Fruit fly (Drosophila melanogaster) whole organism, embryonic: Measurements from ENCODE around the gene Iru.
A peak's percentile ranks its signal among the peaks of the same experiment; 100 is the strongest.

ENCODE experiments used
- Awh ChIP-seq: fragments of 200-800 bp; sonication (Bioruptor generic); IDR thresholded peaks from 2 replicates; pipeline ENCODE4, ENCODE4 v1.3.6; 2022; ENCODE audit warnings: missing biosample characterization, missing genetic modification characterization
- CG10543 ChIP-seq: fragments of 200-800 bp; sonication (Bioruptor generic); optimal IDR thresholded peaks from 3 replicates; lab custom pipeline; 2017; ENCODE audit warnings: missing biosample characterization, mild to moderate bottlenecking, missing genetic modification characterization, moderate library complexity
- CG12071 ChIP-seq: fragments of 200-800 bp; sonication (Bioruptor generic); optimal IDR thresholded peaks from 3 replicates; lab custom pipeline; 2018; ENCODE audit warnings: missing biosample characterization, mild to moderate bottlenecking, missing genetic modification characterization
- CG12299 ChIP-seq: fragments of 200-800 bp; sonication (Bioruptor generic); optimal IDR thresholded peaks from 2 replicates; lab custom pipeline; 2018; ENCODE audit warnings: missing biosample characterization, mild to moderate bottlenecking, missing genetic modification characterization
- CG12769 ChIP-seq: fragments of 200-800 bp; sonication (Bioruptor generic); optimal IDR thresholded peaks from 2 replicates; lab custom pipeline; 2019; ENCODE audit warnings: missing biosample characterization, mild to moderate bottlenecking, missing genetic modification characterization, moderate library complexity
- CG13287 ChIP-seq: fragments of 200-800 bp; sonication (Bioruptor generic); IDR thresholded peaks from 2 replicates; pipeline ENCODE4 v1.3.6; 2022; ENCODE audit warnings: missing biosample characterization, missing genetic modification characterization; ENCODE audit not compliant: partially characterized antibody
- CG1602 ChIP-seq: fragments of 200-800 bp; sonication (Bioruptor generic); optimal IDR thresholded peaks from 3 replicates; lab custom pipeline; 2016; ENCODE audit warnings: missing biosample characterization, missing genetic modification characterization
- CG17385 ChIP-seq: fragments of 200-800 bp; sonication (Bioruptor generic); optimal IDR thresholded peaks from 3 replicates; lab custom pipeline; 2018; ENCODE audit warnings: missing biosample characterization, mild to moderate bottlenecking, missing genetic modification characterization
- CG18599 ChIP-seq: fragments of 200-800 bp; sonication (Bioruptor generic); optimal IDR thresholded peaks from 3 replicates; lab custom pipeline; 2017; ENCODE audit warnings: missing biosample characterization, missing genetic modification characterization, mild to moderate bottlenecking, moderate library complexity, missing genetic modification reagents
- CG2120 ChIP-seq: fragments of 200-800 bp; sonication (Bioruptor generic); optimal IDR thresholded peaks from 3 replicates; lab custom pipeline; 2016; ENCODE audit warnings: missing biosample characterization, missing genetic modification characterization
- CG4424 ChIP-seq: fragments of 200-800 bp; sonication (Bioruptor generic); optimal IDR thresholded peaks from 3 replicates; lab custom pipeline; 2016; ENCODE audit warnings: missing biosample characterization, missing genetic modification characterization
- CG5245 ChIP-seq: fragments of 200-800 bp; sonication (Bioruptor generic); optimal IDR thresholded peaks from 3 replicates; lab custom pipeline; 2016; ENCODE audit warnings: missing biosample characterization, missing genetic modification characterization
- CG6272 ChIP-seq: fragments of 200-800 bp; sonication (Bioruptor generic); IDR thresholded peaks from 2 replicates; pipeline ENCODE4 v1.3.6; 2022; ENCODE audit warnings: missing biosample characterization, missing genetic modification characterization
- CG6765 ChIP-seq: fragments of 200-800 bp; sonication (Bioruptor generic); optimal IDR thresholded peaks from 3 replicates; lab custom pipeline; 2017; ENCODE audit warnings: missing biosample characterization, mild to moderate bottlenecking, missing genetic modification characterization
- CG7357 ChIP-seq: fragments of 200-800 bp; sonication (Bioruptor generic); IDR thresholded peaks from 3 replicates; pipeline ENCODE4 v1.3.6; 2022; ENCODE audit warnings: missing biosample characterization, missing genetic modification characterization
- CG9797 ChIP-seq: fragments of 200-800 bp; sonication (Bioruptor generic); optimal IDR thresholded peaks from 3 replicates; lab custom pipeline; 2018; ENCODE audit warnings: missing biosample characterization, mild to moderate bottlenecking, missing genetic modification characterization
- CHES-1-like ChIP-seq: fragments of 200-800 bp; sonication (Bioruptor generic); optimal IDR thresholded peaks from 2 replicates; lab custom pipeline; 2016; ENCODE audit warnings: missing biosample characterization, missing genetic modification characterization
- D ChIP-seq, 2 experiments: fragments of 200-800 bp in 1 of 2; fragments of >200 bp in 1 of 2; sonication (Bioruptor generic) in 1 of 2; optimal IDR thresholded peaks; 2 replicates in 1 of 2; 3 replicates in 1 of 2; lab custom pipeline; 2017; ENCODE audit warnings: mild to moderate bottlenecking in 1 of 2, missing biosample characterization in 1 of 2, missing genetic modification characterization in 1 of 2, missing genetic modification reagents in 1 of 2
- Doc3 ChIP-seq: fragments of 200-800 bp; sonication (Bioruptor generic); IDR thresholded peaks from 3 replicates; pipeline ENCODE4 v1.3.6; 2022; ENCODE audit warnings: missing biosample characterization, missing genetic modification characterization; ENCODE audit not compliant: partially characterized antibody
- Dp ChIP-seq: fragments of 200-800 bp; sonication (Bioruptor generic); optimal IDR thresholded peaks from 2 replicates; lab custom pipeline; 2018; ENCODE audit warnings: missing biosample characterization, mild to moderate bottlenecking, missing genetic modification characterization, moderate library complexity
- HLHmδ ChIP-seq: fragments of 200-800 bp; sonication (Bioruptor generic); optimal IDR thresholded peaks from 2 replicates; lab custom pipeline; 2018; ENCODE audit warnings: missing biosample characterization, mild to moderate bottlenecking, missing genetic modification characterization, moderate library complexity
- Hand ChIP-seq: fragments of 200-800 bp; sonication (Bioruptor generic); optimal IDR thresholded peaks from 2 replicates; lab custom pipeline; 2017; ENCODE audit warnings: mild to moderate bottlenecking, missing biosample characterization, missing genetic modification reagents, missing genetic modification characterization
- Hr78 ChIP-seq, 2 experiments: fragments of 200-800 bp in 1 of 2; fragments of >200 bp in 1 of 2; sonication (Bioruptor generic) in 1 of 2; optimal IDR thresholded peaks; 2 replicates each; lab custom pipeline; 2017 to 2019; ENCODE audit warnings: missing biosample characterization in 2 of 2, missing genetic modification characterization in 2 of 2, mild to moderate bottlenecking in 1 of 2, moderate library complexity in 1 of 2
- Jarid2 ChIP-seq: fragments of 200-800 bp; sonication (Bioruptor generic); optimal IDR thresholded peaks from 3 replicates; lab custom pipeline; 2017; ENCODE audit warnings: mild to moderate bottlenecking, missing biosample characterization, missing genetic modification reagents, missing genetic modification characterization
- Meics ChIP-seq: fragments of 200-800 bp; sonication (Bioruptor generic); optimal IDR thresholded peaks from 2 replicates; lab custom pipeline; 2017; ENCODE audit warnings: missing biosample characterization, mild to moderate bottlenecking, missing genetic modification characterization
- Myb ChIP-seq: fragments of 200-800 bp; sonication (Bioruptor generic); optimal IDR thresholded peaks from 2 replicates; lab custom pipeline; 2016; ENCODE audit warnings: missing biosample characterization, missing genetic modification characterization
- NC2β ChIP-seq: fragments of 200-800 bp; sonication (Bioruptor generic); optimal IDR thresholded peaks from 2 replicates; lab custom pipeline; 2016; ENCODE audit warnings: missing biosample characterization, missing genetic modification characterization
- Nf-YB ChIP-seq: fragments of 200-800 bp; sonication (Bioruptor generic); optimal IDR thresholded peaks from 3 replicates; lab custom pipeline; 2019; ENCODE audit warnings: missing biosample characterization, mild to moderate bottlenecking, missing genetic modification characterization, moderate library complexity
- Sox100B ChIP-seq: fragments of 200-800 bp; sonication (Bioruptor generic); optimal IDR thresholded peaks from 3 replicates; lab custom pipeline; 2018; ENCODE audit warnings: missing biosample characterization, mild to moderate bottlenecking, missing genetic modification characterization
- Sox102F ChIP-seq: fragments of 200-800 bp; sonication (Bioruptor generic); optimal IDR thresholded peaks from 2 replicates; lab custom pipeline; 2018; ENCODE audit warnings: missing biosample characterization, mild to moderate bottlenecking, missing genetic modification characterization, moderate library complexity
- Spps ChIP-seq: fragments of 200-800 bp; sonication (Bioruptor generic); optimal IDR thresholded peaks from 2 replicates; lab custom pipeline; 2018; ENCODE audit warnings: missing biosample characterization, mild to moderate bottlenecking, missing genetic modification characterization
- ab ChIP-seq: fragments of 200-800 bp; sonication (Bioruptor generic); optimal IDR thresholded peaks from 2 replicates; lab custom pipeline; 2016; ENCODE audit warnings: missing biosample characterization, missing genetic modification characterization
- bcd ChIP-seq: fragments of 200-800 bp; sonication (Bioruptor generic); optimal IDR thresholded peaks from 2 replicates; lab custom pipeline; 2017; ENCODE audit warnings: missing biosample characterization, mild to moderate bottlenecking, missing genetic modification characterization
- eyg ChIP-seq: fragments of 200-800 bp; sonication (Bioruptor generic); optimal IDR thresholded peaks from 3 replicates; lab custom pipeline; 2016; ENCODE audit warnings: missing biosample characterization, missing genetic modification characterization
- fu2 ChIP-seq: fragments of 200-800 bp; sonication (Bioruptor generic); optimal IDR thresholded peaks from 2 replicates; lab custom pipeline; 2016; ENCODE audit warnings: missing biosample characterization, missing genetic modification characterization
- lbe ChIP-seq: fragments of 200-800 bp; sonication (Bioruptor generic); optimal IDR thresholded peaks from 2 replicates; lab custom pipeline; 2016; ENCODE audit warnings: missing biosample characterization, mild to moderate bottlenecking, missing genetic modification characterization
- maf-S ChIP-seq: fragments of 200-800 bp; sonication (Bioruptor generic); optimal IDR thresholded peaks from 2 replicates; lab custom pipeline; 2016; ENCODE audit warnings: missing biosample characterization, missing genetic modification characterization
- mld ChIP-seq: fragments of 200-800 bp; sonication (Bioruptor generic); IDR thresholded peaks from 3 replicates; pipeline ENCODE4 v1.3.6; 2022; ENCODE audit warnings: missing biosample characterization, missing genetic modification characterization; ENCODE audit not compliant: partially characterized antibody
- phol ChIP-seq: fragments of 200-800 bp; sonication (Bioruptor generic); optimal IDR thresholded peaks from 3 replicates; lab custom pipeline; 2018; ENCODE audit warnings: missing biosample characterization, mild to moderate bottlenecking, missing genetic modification characterization, moderate library complexity
- run ChIP-seq: fragments of 200-800 bp; sonication (Bioruptor generic); optimal IDR thresholded peaks from 3 replicates; lab custom pipeline; 2018; ENCODE audit warnings: missing biosample characterization, mild to moderate bottlenecking, missing genetic modification characterization
- sc ChIP-seq, 3 experiments: fragments of >200 bp in 2 of 3; fragments of 200-800 bp in 1 of 3; sonication (Bioruptor generic) in 1 of 3; optimal IDR thresholded peaks; 2 replicates in 2 of 3; 3 replicates in 1 of 3; lab custom pipeline; 2017; ENCODE audit warnings: mild to moderate bottlenecking in 1 of 3, missing biosample characterization in 1 of 3, missing genetic modification characterization in 1 of 3, missing genetic modification reagents in 1 of 3
- scrt ChIP-seq: fragments of 200-800 bp; sonication (Bioruptor generic); optimal IDR thresholded peaks from 2 replicates; lab custom pipeline; 2018; ENCODE audit warnings: missing biosample characterization, mild to moderate bottlenecking, missing genetic modification characterization, moderate library complexity
- sr ChIP-seq: fragments of 200-800 bp; sonication (Bioruptor generic); IDR thresholded peaks from 3 replicates; pipeline ENCODE4 v1.3.6; 2022; ENCODE audit warnings: missing biosample characterization, missing genetic modification characterization
- stwl ChIP-seq: fragments of 200-800 bp; sonication (Bioruptor generic); optimal IDR thresholded peaks from 3 replicates; lab custom pipeline; 2018; ENCODE audit warnings: missing biosample characterization, mild to moderate bottlenecking, missing genetic modification characterization, moderate library complexity
- toy ChIP-seq: fragments of 200-800 bp; sonication (Bioruptor generic); IDR thresholded peaks from 2 replicates; pipeline ENCODE4 v1.3.6; 2022; ENCODE audit warnings: missing biosample characterization, missing genetic modification characterization
- trem ChIP-seq: fragments of 200-800 bp; optimal IDR thresholded peaks from 3 replicates; lab custom pipeline; 2019; ENCODE audit warnings: missing biosample characterization, mild to moderate bottlenecking, missing genetic modification characterization, moderate library complexity

Gene Iru

DNA sequence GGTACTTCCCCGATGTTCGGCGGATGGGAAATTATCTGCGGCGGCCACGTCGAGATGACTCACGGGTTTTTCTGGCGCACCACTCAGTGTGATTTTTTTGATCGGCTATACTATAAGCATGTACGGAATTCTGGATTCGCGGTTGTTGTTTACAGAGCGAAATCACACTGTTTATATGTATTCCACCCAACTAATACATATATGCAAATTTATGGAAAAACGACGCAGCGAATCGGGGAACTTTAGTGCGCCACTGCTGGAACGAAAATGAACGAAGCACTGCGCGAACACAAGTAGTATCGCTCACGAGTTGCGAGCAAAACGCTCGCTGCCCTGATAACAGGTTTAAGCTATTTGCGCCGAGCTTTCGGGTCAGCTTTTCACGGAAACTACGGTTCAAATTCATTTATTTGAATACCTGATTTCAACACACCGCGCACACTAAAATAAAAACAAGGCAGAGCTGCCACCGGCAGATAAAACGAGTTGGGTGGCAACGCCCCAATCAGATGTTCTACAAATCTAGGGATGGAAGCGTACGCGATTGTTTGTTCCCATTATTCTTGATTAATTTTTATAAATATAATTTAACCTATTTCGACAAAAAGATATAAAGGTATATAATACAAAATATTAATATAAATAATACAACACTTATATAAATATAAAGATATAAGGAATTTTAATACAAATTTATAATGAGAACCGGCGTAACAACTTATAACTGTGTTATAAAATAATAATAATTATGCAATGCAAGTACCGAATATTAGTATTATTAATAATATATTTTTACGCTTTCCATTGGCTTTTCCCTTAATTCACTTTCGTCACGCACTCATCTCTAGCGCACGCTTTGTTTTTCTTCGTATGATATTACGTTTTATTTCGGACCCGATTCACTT, 41.6 kb downstream of the Iru start, which contains the start of gene Rel (continued):
- TF ChIP-seq Spps (tag; lab: Kevin White, UChicago) = peak; percentile 32
- TF ChIP-seq CG10543 (GFP tag; lab: Kevin White, UChicago) = peak; percentile 98
- TF ChIP-seq Hr78 (GFP tag; optimal IDR thresholded peaks at IDR 0.05; lab: Kevin White, UChicago) = peak in 1 of 2 experiments; percentile 34
- TF ChIP-seq Awh (GFP tag; lab: Robert Waterston, UW) = no peak
- TF ChIP-seq Meics = peak; percentile 78
- TF ChIP-seq Hand (GFP tag; lab: Kevin White, UChicago) = peak; percentile 8
- peak; percentile 59 for TF ChIP-seq CG12071
- peak; percentile 70 for TF ChIP-seq lbe (GFP tag; lab: Kevin White, UChicago)
- TF ChIP-seq CG13287 (GFP tag; lab: Robert Waterston, UW) = no peak
- TF ChIP-seq CHES-1-like (GFP tag; lab: Kevin White, UChicago) = peak; percentile 41
- TF ChIP-seq CG12299 (tag; lab: Kevin White, UChicago) = peak; percentile 54
- TF ChIP-seq CG2120 (GFP tag; lab: Kevin White, UChicago) = peak; percentile 28
- TF ChIP-seq stwl (tag; lab: Kevin White, UChicago) = peak; percentile 4
- TF ChIP-seq maf-S = no peak
- TF ChIP-seq CG9797 (GFP tag; lab: Kevin White, UChicago) = peak; percentile 6
- TF ChIP-seq phol = peak; percentile 83
- peak; percentile 13 for TF ChIP-seq eyg
- TF ChIP-seq NC2β (GFP tag; lab: Kevin White, UChicago) = peak; percentile 22
- no peak for TF ChIP-seq HLHmδ (GFP tag; lab: Kevin White, UChicago)
- TF ChIP-seq CG7357 = no peak
- peak; percentile 99 for TF ChIP-seq CG12769 (tag; lab: Kevin White, UChicago)
- TF ChIP-seq CG5245 (GFP tag; lab: Kevin White, UChicago) = peak; percentile 45
- TF ChIP-seq Sox100B (GFP tag; lab: Kevin White, UChicago) = peak; percentile 84
- TF ChIP-seq toy (GFP tag; lab: Robert Waterston, UW) = no peak
- TF ChIP-seq Doc3 (GFP tag; lab: Robert Waterston, UW) = no peak
- TF ChIP-seq CG1602 (GFP tag; lab: Kevin White, UChicago) = peak; percentile 54
- TF ChIP-seq bcd (GFP tag; lab: Kevin White, UChicago) = peak; percentile 59
- TF ChIP-seq Nf-YB (GFP tag; lab: Kevin White, UChicago) = peak; percentile 59
- peak; percentile 57 for TF ChIP-seq CG17385 (GFP tag; lab: Kevin White, UChicago)
- TF ChIP-seq mld (GFP tag; lab: Robert Waterston, UW) = no peak
- TF ChIP-seq trem (tag; lab: Kevin White, UChicago) = peak; percentile 77
- TF ChIP-seq Myb (GFP tag; lab: Kevin White, UChicago) = peak; percentile 73
- peak; percentile 54 for TF ChIP-seq Jarid2 (GFP tag; lab: Kevin White, UChicago)
- TF ChIP-seq sr = no peak
- TF ChIP-seq D (optimal IDR thresholded peaks at IDR 0.05; lab: Kevin White, UChicago) = no peak
- peak; percentile 70 for TF ChIP-seq D (GFP tag; optimal IDR thresholded peaks at IDR 0.05; lab: Kevin White, UChicago)
- 0 out of 2 replicates have a peak, but pooled peaks have one; percentile 44 for TF ChIP-seq CG6272 (GFP tag; lab: Robert Waterston, UW)
- peak; percentile 9 for TF ChIP-seq run (tag; lab: Kevin White, UChicago)
- peak; percentile 70 for TF ChIP-seq CG18599 (GFP tag; lab: Kevin White, UChicago)
- TF ChIP-seq Dp = peak; percentile 88
- TF ChIP-seq sc (optimal IDR thresholded peaks at IDR 0.05; lab: Kevin White, UChicago) = no peak
- TF ChIP-seq sc (GFP tag; optimal IDR thresholded peaks at IDR 0.05; lab: Kevin White, UChicago) = peak; percentile 50
- TF ChIP-seq fu2 (GFP tag; lab: Kevin White, UChicago) = no peak
- peak; percentile 50 for TF ChIP-seq CG4424
- no peak for TF ChIP-seq ab (GFP tag; lab: Kevin White, UChicago)
- peak; percentile 77 for TF ChIP-seq Sox102F (GFP tag; lab: Kevin White, UChicago)
- peak; percentile 45 for TF ChIP-seq scrt (GFP tag; lab: Kevin White, UChicago)
- TF ChIP-seq CG6765 = peak; percentile 26
